Fruit fly (Drosophila melanogaster): ENCODE results near the gene sas.

The sas gene

DNA sequence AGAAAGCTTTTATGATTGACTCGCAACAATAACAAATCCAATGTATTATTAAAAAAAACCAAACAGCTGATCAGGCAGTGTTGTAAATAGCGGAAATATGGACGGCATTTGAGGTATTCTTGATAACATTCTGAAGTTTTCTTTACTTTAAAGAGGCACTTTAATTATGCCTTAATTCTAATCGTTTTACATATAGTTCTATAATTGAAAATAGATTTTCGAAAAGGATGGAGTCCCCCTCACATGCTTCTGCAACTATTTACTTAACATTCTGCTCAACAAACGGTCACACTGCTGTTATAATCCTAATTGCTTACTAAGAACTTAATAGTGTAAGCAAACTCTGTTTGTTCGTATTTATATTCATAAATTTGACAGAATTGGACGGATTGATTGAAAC is 34.6 kb upstream of the sas start, which contains the start of gene CG10068 (continued):
- no peak; the same call in 1 of the 3 replicates for TF ChIP-seq sr (GFP tag; IDR thresholded peaks at IDR 0.05)
- TF ChIP-seq HmgZ (tag; optimal IDR thresholded peaks at IDR 0.05): peak; percentile 92
- no peak for TF ChIP-seq bbx (GFP tag; IDR thresholded peaks at IDR 0.05; ENCODE audit: partially characterized antibody)
- TF ChIP-seq CG14860 (GFP tag; IDR thresholded peaks at IDR 0.05; ENCODE audit: partially characterized antibody): no peak
- TF ChIP-seq Bgb (GFP tag; IDR thresholded peaks at IDR 0.05; ENCODE audit: partially characterized antibody): no peak
- no peak for TF ChIP-seq amos (GFP tag; IDR thresholded peaks at IDR 0.05; ENCODE audit: partially characterized antibody)
- peak; percentile 90 for TF ChIP-seq dmrt11E (tag; optimal IDR thresholded peaks at IDR 0.05)
- peak; percentile 70 for TF ChIP-seq E2f2 (GFP tag; IDR thresholded peaks at IDR 0.05)
- peak; percentile 79 for TF ChIP-seq CG33557 (GFP tag; optimal IDR thresholded peaks at IDR 0.05)
- peak; percentile 83 for TF ChIP-seq D19A (tag; optimal IDR thresholded peaks at IDR 0.05)
- peak; percentile 81 for TF ChIP-seq lbe (GFP tag; optimal IDR thresholded peaks at IDR 0.05)
- TF ChIP-seq CG13424 (tag; optimal IDR thresholded peaks at IDR 0.05): peak; percentile 88
- peak; percentile 68 for TF ChIP-seq trh (GFP tag; optimal IDR thresholded peaks at IDR 0.05)
- peak; percentile 85 for TF ChIP-seq exex (tag; optimal IDR thresholded peaks at IDR 0.05)
- peak; percentile 58; the same call in 1 of the 3 replicates for TF ChIP-seq CG6175 (GFP tag; IDR thresholded peaks at IDR 0.05)
- no peak for TF ChIP-seq CG7745 (tag; optimal IDR thresholded peaks at IDR 0.05)
- peak; percentile 90 for TF ChIP-seq CG1024 (GFP tag; IDR thresholded peaks at IDR 0.05)
- TF ChIP-seq hkb (optimal IDR thresholded peaks at IDR 0.05): no peak
- TF ChIP-seq hkb (GFP tag; IDR thresholded peaks at IDR 0.05): peak; percentile 95
- peak; percentile 67 for TF ChIP-seq Taf1 (GFP tag; IDR thresholded peaks at IDR 0.05)
- peak; percentile 62 for TF ChIP-seq CG9437 (GFP tag; optimal IDR thresholded peaks at IDR 0.05)
- TF ChIP-seq CG1233 (GFP tag; optimal IDR thresholded peaks at IDR 0.05): peak; percentile 84
- TF ChIP-seq CG43689 (GFP tag; IDR thresholded peaks at IDR 0.05): peak; percentile 60; the same call in 1 of the 2 replicates
- TF ChIP-seq pnt (GFP tag; optimal IDR thresholded peaks at IDR 0.05): peak; percentile 72
- TF ChIP-seq CG9727 (GFP tag; optimal IDR thresholded peaks at IDR 0.05): peak; percentile 92
- TF ChIP-seq psq (GFP tag; optimal IDR thresholded peaks at IDR 0.05): peak; percentile 66
- TF ChIP-seq CG2712 (tag; optimal IDR thresholded peaks at IDR 0.05): peak; percentile 95
- TF ChIP-seq unpg (GFP tag; optimal IDR thresholded peaks at IDR 0.05): peak; percentile 93
- peak; percentile 93 for TF ChIP-seq HLH3B (GFP tag; IDR thresholded peaks at IDR 0.05)
- peak; percentile 38 for TF ChIP-seq disco-r (GFP tag; optimal IDR thresholded peaks at IDR 0.05)
- peak; percentile 53; the same call in 1 of the 2 replicates for TF ChIP-seq Adf1 (GFP tag; IDR thresholded peaks at IDR 0.05)
- TF ChIP-seq toy (GFP tag; IDR thresholded peaks at IDR 0.05): 0 out of 2 replicates have a peak, but pooled peaks have one; percentile 41
- no peak for TF ChIP-seq pfk (GFP tag; optimal IDR thresholded peaks at IDR 0.05)
- TF ChIP-seq CG7963 (GFP tag; IDR thresholded peaks at IDR 0.05; ENCODE audit: partially characterized antibody): no peak
- TF ChIP-seq CG7928 (GFP tag; optimal IDR thresholded peaks at IDR 0.05): peak; percentile 38
- TF ChIP-seq CG10543 (GFP tag; optimal IDR thresholded peaks at IDR 0.05): peak; percentile 67
- TF ChIP-seq esg (GFP tag; conservative IDR thresholded peaks at IDR 0.05): peak; percentile 80
- peak; percentile 90 for TF ChIP-seq H15 (GFP tag; IDR thresholded peaks at IDR 0.05)
- peak; percentile 54 for TF ChIP-seq CG4282 (GFP tag; optimal IDR thresholded peaks at IDR 0.05)
- peak; percentile 86 for TF ChIP-seq Abd-B (GFP tag; optimal IDR thresholded peaks at IDR 0.05)
- no peak for TF ChIP-seq Hey (tag; optimal IDR thresholded peaks at IDR 0.05)
- peak; percentile 79 for TF ChIP-seq CG15011 (GFP tag; optimal IDR thresholded peaks at IDR 0.05)
- peak; percentile 87 for TF ChIP-seq mam (GFP tag; optimal IDR thresholded peaks at IDR 0.05)
- peak; percentile 75 for TF ChIP-seq Nf-YC (tag; optimal IDR thresholded peaks at IDR 0.05)
- no peak for TF ChIP-seq ash1 (GFP tag; optimal IDR thresholded peaks at IDR 0.05)
- TF ChIP-seq tx (GFP tag; optimal IDR thresholded peaks at IDR 0.05): peak; percentile 80
- peak; percentile 86 for TF ChIP-seq maf-S (GFP tag; optimal IDR thresholded peaks at IDR 0.05)
- TF ChIP-seq CG13287 (GFP tag; IDR thresholded peaks at IDR 0.05; ENCODE audit: partially characterized antibody): peak; percentile 61
- TF ChIP-seq CG15696 (tag; optimal IDR thresholded peaks at IDR 0.05): peak; percentile 85
- TF ChIP-seq Fer2 (tag; optimal IDR thresholded peaks at IDR 0.05): peak; percentile 73

All from whole organism, embryonic.